Worm (Caenorhabditis elegans): ENCODE results near the gene ile-2.
A peak's percentile ranks its signal among the peaks of the same experiment; 100 is the strongest.

ile-2 gene

ce11 chrX:779259-779658 is 10.9 kb downstream of the ile-2 start:
- no peak for TF ChIP-seq W03F9.2 (tag; optimal IDR thresholded peaks at IDR 0.05)
- TF ChIP-seq him-1 (tag; optimal IDR thresholded peaks at IDR 0.05), result no peak
- TF ChIP-seq dao-5 (tag; optimal IDR thresholded peaks at IDR 0.05), result no peak

DNA sequence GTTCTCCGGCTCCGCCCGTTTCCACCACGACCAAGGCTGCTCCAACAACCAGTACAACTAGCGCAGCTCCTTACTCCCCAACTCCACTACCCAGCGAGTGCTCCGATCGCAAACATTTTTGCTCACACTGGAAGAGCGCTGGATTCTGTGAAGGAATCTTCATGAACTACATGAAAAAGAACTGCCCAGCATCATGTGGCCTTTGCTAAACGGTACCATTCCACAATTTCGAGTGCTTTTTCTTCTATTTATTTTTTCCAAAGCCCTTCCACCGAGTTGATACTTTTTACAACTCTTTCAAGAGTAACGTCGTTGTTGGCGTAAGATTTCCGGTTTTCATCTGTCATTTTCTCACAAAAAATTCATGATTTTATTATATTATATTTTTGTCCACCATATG is 11.6 kb downstream of the ile-2 start:
- TF ChIP-seq W03F9.2 (tag; optimal IDR thresholded peaks at IDR 0.05) (no peak), him-1 (tag; optimal IDR thresholded peaks at IDR 0.05) (no peak), dao-5 (tag; optimal IDR thresholded peaks at IDR 0.05) (no peak)

DNA sequence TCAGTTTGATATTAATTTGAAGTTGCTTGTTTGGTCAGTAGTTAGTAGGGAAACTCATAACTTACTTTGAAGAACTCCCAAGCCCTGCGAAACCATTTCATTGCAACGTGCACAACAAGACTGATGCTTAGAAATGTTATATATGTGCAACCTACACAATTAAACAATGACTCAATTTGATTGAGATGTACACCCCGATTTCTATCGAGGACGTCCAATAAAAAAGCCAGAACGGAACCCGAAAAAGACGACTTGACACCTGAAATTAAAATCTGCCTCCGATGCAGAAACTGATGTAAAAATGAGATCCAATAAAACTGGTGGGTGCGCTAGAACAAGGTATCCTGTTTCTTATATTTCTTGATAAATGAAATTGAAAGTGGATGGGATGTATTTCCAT is 16.5 kb downstream of the ile-2 start, which contains the start of gene T04G9.6:
Gene T04G9.6, minus strand, starts transcription at position 101 of the 400 bp plus-strand sequence.
- TF ChIP-seq W03F9.2 (tag; optimal IDR thresholded peaks at IDR 0.05) (no peak), him-1 (tag; optimal IDR thresholded peaks at IDR 0.05) (no peak)

DNA sequence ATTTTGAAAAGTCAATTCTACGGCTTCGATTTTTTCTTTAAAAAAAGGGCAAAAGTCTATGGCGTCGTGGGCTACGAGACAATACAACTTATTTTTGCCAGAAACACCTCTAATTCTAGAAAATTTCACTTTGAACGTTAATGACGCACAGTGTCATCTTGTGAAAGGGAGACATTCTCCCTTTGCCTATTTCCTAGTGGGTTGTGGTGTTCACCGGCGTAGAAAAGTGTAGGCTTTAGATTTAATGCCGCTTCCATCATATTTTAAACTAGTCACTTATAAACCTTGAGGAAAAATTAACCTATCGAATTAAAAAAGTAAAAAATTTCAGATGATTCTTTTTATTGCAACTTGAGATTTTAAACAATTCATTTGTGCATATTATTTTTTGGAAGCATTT is 17.0 kb downstream of the ile-2 start:
- TF ChIP-seq dao-5 (tag; optimal IDR thresholded peaks at IDR 0.05) (no peak), him-1 (tag; optimal IDR thresholded peaks at IDR 0.05) (no peak), W03F9.2 (tag; optimal IDR thresholded peaks at IDR 0.05) (no peak)

DNA sequence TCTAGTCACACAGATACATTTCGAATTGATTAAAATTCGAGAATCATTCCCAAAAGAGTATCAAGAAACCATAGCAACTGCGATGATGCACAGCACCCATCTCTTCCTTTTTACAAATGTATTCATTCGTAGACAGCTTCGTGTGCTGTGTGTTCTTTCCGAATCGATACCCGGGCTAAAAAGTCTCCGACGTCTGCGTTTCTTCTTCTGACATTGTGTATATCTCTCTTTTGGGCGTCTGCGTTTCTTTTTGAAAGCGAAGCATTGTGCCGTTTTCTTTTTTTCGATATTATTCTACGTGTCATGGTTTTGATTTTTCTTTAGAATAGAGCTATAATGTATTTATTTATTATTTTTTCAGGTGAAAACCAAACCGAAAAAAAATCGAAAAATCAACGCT is 19.6 kb downstream of the ile-2 start, which contains the start of gene attf-5:
Gene attf-5, plus strand, starts transcription at position 362 of the 400 bp plus-strand sequence.
- TF ChIP-seq W03F9.2 (tag; optimal IDR thresholded peaks at IDR 0.05) (no peak), him-1 (tag; optimal IDR thresholded peaks at IDR 0.05) (no peak), dao-5 (tag; optimal IDR thresholded peaks at IDR 0.05) (no peak)

ce11 chrX:789848-790247 is 21.5 kb downstream of the ile-2 start:
- no peak for TF ChIP-seq him-1 (tag; optimal IDR thresholded peaks at IDR 0.05)
- no peak for TF ChIP-seq dao-5 (tag; optimal IDR thresholded peaks at IDR 0.05)
- no peak for TF ChIP-seq W03F9.2 (tag; optimal IDR thresholded peaks at IDR 0.05)

DNA sequence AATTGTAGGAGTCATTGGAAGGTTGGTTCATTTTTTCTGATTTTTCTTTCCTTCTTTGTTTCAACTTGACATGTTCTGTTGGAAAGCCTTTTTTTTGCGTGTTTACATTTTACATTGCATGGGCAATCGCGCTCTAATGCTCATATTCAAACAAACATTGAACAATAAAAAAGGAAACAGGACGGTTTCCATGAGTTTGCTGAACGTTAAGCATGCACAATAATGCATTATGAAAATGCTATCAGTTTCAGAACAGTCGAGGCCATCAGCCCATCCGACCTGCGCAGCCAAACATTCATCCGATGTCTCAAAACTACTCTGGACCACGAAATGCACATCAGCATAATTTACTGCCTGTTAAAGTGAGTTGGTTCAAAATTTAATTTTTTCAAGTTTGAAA is 22.2 kb downstream of the ile-2 start:
- TF ChIP-seq W03F9.2 (tag; optimal IDR thresholded peaks at IDR 0.05) (no peak), him-1 (tag; optimal IDR thresholded peaks at IDR 0.05) (no peak)

DNA sequence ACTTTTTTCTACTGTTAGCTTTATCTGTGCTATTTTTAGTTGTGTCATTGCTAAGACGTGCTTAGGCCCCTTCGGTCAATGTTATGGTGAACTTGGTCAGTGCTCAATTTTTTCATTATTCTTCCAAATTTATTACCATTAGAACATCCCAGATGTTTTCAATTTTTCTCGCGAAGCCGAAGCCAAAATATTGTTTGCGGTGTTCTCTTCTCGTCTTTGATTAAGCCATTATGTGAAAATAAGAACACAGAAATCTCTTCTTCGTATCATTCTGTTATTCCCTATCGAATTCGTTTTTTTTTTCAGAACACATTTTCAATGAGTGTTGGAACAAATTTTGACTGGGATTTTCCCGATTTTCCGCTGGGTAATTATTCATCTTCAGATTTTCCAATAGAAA is 34.1 kb downstream of the ile-2 start, which contains the start of gene gtr-1:
Gene gtr-1, plus strand, starts transcription at position 301 of the 400 bp plus-strand sequence.
- TF ChIP-seq him-1 (tag; optimal IDR thresholded peaks at IDR 0.05) (no peak), W03F9.2 (tag; optimal IDR thresholded peaks at IDR 0.05) (no peak), dao-5 (tag; optimal IDR thresholded peaks at IDR 0.05) (no peak)

DNA sequence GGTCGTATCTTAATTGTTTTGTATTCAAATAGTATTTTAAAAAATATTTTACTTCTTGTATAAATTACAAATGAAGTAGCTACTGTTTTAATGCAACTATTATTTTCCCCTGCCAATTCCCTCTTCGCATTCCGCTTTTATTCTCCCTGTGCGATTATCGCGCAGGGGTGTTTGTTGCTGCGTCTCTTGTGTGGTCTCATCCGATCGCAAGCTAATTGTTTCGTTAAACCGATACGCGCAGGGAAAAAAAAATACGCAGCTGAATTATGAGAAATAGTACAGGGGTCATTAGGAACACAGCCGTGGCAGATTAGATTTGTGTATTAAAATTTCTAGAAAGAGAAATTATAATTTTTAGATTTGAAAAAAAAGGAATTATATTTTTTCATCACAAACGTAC is 38.1 kb downstream of the ile-2 start:
- TF ChIP-seq him-1 (tag; optimal IDR thresholded peaks at IDR 0.05), result peak; percentile 99
- TF ChIP-seq W03F9.2 (tag; optimal IDR thresholded peaks at IDR 0.05), result peak; percentile 98
- peak; percentile 67 for TF ChIP-seq dao-5 (tag; optimal IDR thresholded peaks at IDR 0.05)

DNA sequence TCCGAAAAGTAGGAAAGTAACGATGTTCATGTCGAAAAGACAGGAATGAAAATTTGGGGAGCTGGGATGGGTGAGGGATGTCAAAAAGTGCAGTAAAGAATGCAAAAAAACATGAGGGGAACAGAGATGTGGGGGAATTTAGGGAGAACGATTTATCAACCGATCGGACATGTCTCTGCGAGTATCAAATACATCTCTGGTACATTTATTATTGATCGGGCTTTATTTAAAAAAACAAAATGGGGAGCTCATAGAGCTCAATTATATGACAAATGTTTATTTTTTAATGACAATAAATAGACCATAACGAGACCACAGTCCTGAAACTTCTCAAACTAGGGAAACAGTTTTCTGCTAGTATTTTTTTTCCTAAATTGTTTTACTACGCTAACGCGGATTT is 42.3 kb downstream of the ile-2 start, which contains the start of gene F25E2.2:
Gene F25E2.2, minus strand, starts transcription at position 101 of the 400 bp plus-strand sequence.
- TF ChIP-seq dao-5 (tag; optimal IDR thresholded peaks at IDR 0.05), result no peak
- TF ChIP-seq him-1 (tag; optimal IDR thresholded peaks at IDR 0.05), result no peak
- TF ChIP-seq W03F9.2 (tag; optimal IDR thresholded peaks at IDR 0.05), result no peak

- TF ChIP-seq dao-5 (tag; optimal IDR thresholded peaks at IDR 0.05), result no peak
- TF ChIP-seq W03F9.2 (tag; optimal IDR thresholded peaks at IDR 0.05), result no peak
- no peak for TF ChIP-seq him-1 (tag; optimal IDR thresholded peaks at IDR 0.05)
Observed at ce11 chrX:812264-812663, 43.9 kb downstream of the ile-2 start.

ce11 chrX:813063-813462 is 44.7 kb downstream of the ile-2 start, which contains the start of gene F25E2.3:
Gene F25E2.3, minus strand, starts transcription at chrX:813163.
- TF ChIP-seq dao-5 (tag; optimal IDR thresholded peaks at IDR 0.05) (no peak), W03F9.2 (tag; optimal IDR thresholded peaks at IDR 0.05) (no peak), him-1 (tag; optimal IDR thresholded peaks at IDR 0.05) (no peak)

DNA sequence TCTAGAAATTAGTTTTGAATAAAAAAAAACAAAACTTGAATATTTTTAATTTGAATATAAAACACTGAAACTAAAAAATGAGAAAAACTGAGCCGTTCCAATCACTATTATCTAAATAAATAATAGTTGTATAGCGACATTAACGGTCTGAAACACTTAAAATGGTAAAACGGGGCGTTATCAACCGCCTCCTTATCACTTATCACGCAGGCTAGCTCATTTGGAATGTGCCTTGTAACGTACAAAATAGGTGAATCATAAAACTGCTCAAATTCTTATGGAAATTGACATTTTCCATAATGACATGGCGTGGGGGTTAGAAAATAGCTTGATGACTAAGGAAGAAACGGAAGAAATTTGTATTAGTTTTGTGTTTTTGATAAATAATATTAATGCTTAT is 47.5 kb downstream of the ile-2 start, which contains the start of gene ifd-2:
Gene ifd-2, minus strand, starts transcription at position 1 of the 400 bp plus-strand sequence.
- TF ChIP-seq dao-5 (tag; optimal IDR thresholded peaks at IDR 0.05) (no peak), W03F9.2 (tag; optimal IDR thresholded peaks at IDR 0.05) (no peak)

- TF ChIP-seq him-1 (tag; optimal IDR thresholded peaks at IDR 0.05) (no peak), W03F9.2 (tag; optimal IDR thresholded peaks at IDR 0.05) (no peak), dao-5 (tag; optimal IDR thresholded peaks at IDR 0.05) (no peak)
Observed at ce11 chrX:817984-818383, 49.6 kb downstream of the ile-2 start.
